Fruit fly (Drosophila melanogaster): Measurements from ENCODE around the gene Psf2.

The Psf2 gene

dm6 chr2L:4375035-4376009 lies 11.8 kb downstream of the Psf2 start (continued):
- no peak for TF ChIP-seq Ets21C (GFP tag; optimal IDR thresholded peaks at IDR 0.05)
- no peak for TF ChIP-seq CG16779 (tag; optimal IDR thresholded peaks at IDR 0.05)
- TF ChIP-seq CG9139 (GFP tag; optimal IDR thresholded peaks at IDR 0.05): peak; percentile 20
- TF ChIP-seq fd85E (GFP tag; optimal IDR thresholded peaks at IDR 0.05): no peak
- no peak for TF ChIP-seq Eip93F (GFP tag; optimal IDR thresholded peaks at IDR 0.05)
- TF ChIP-seq Met (GFP tag; optimal IDR thresholded peaks at IDR 0.05): no peak
- TF ChIP-seq CG10669 (GFP tag; optimal IDR thresholded peaks at IDR 0.05): no peak
- no peak for TF ChIP-seq CG11902 (GFP tag; optimal IDR thresholded peaks at IDR 0.05)
- TF ChIP-seq Eip78C (GFP tag): peak; percentile 64
- TF ChIP-seq salr (GFP tag; optimal IDR thresholded peaks at IDR 0.05): no peak
- no peak for TF ChIP-seq Eip75B (GFP tag; optimal IDR thresholded peaks at IDR 0.05)
- peak; percentile 16; the same call in 1 of the 3 replicates for TF ChIP-seq CG6163 (GFP tag; IDR thresholded peaks at IDR 0.05)
- no peak for TF ChIP-seq CG3919 (GFP tag; optimal IDR thresholded peaks at IDR 0.05)

dm6 chr2L:4372802-4373570 lies 14.2 kb downstream of the Psf2 start:
- TF ChIP-seq svp (GFP tag) (peak; percentile 25), fkh (GFP tag; optimal IDR thresholded peaks at IDR 0.05) (peak; percentile 29), CG7368 (GFP tag; optimal IDR thresholded peaks at IDR 0.05) (no peak)

dm6 chr2L:4371516-4372136 lies 15.5 kb downstream of the Psf2 start:
- peak; percentile 76 for TF ChIP-seq Sox14 (GFP tag; optimal IDR thresholded peaks at IDR 0.05)
- peak; percentile 10 for TF ChIP-seq CG7368 (GFP tag; optimal IDR thresholded peaks at IDR 0.05)
- peak; percentile 67 for TF ChIP-seq CG8632 (GFP tag; optimal IDR thresholded peaks at IDR 0.05)
- TF ChIP-seq svp (GFP tag): peak; percentile 87
- TF ChIP-seq CG10631 (GFP tag; optimal IDR thresholded peaks at IDR 0.05): peak; percentile 35
- TF ChIP-seq esn (GFP tag; optimal IDR thresholded peaks at IDR 0.05): peak; percentile 81
- peak; percentile 60 for TF ChIP-seq CG3919 (GFP tag; optimal IDR thresholded peaks at IDR 0.05)
- TF ChIP-seq CG8319 (GFP tag; optimal IDR thresholded peaks at IDR 0.05): peak; percentile 11
- no peak for TF ChIP-seq CG16779 (tag; optimal IDR thresholded peaks at IDR 0.05)
- peak; percentile 39 for TF ChIP-seq CG6808 (GFP tag; optimal IDR thresholded peaks at IDR 0.05)
- no peak for TF ChIP-seq fd59A (GFP tag; optimal IDR thresholded peaks at IDR 0.05)
- TF ChIP-seq CG1621 (tag; optimal IDR thresholded peaks at IDR 0.05): peak; percentile 55
- peak; percentile 51 to 56 for TF ChIP-seq ss (GFP tag; optimal IDR thresholded peaks at IDR 0.05)
- peak; percentile 31 for TF ChIP-seq vri (GFP tag; optimal IDR thresholded peaks at IDR 0.05)
- peak; percentile 2 for TF ChIP-seq CG4318 (GFP tag; optimal IDR thresholded peaks at IDR 0.05)
- TF ChIP-seq Lpt (GFP tag; optimal IDR thresholded peaks at IDR 0.05): peak; percentile 61
- peak; percentile 60 for TF ChIP-seq acj6 (GFP tag; optimal IDR thresholded peaks at IDR 0.05)
- TF ChIP-seq Eip93F (GFP tag; optimal IDR thresholded peaks at IDR 0.05): peak; percentile 35
- no peak for TF ChIP-seq Gug (GFP tag; IDR thresholded peaks at IDR 0.05)
- TF ChIP-seq CG11762 (GFP tag; optimal IDR thresholded peaks at IDR 0.05; ENCODE audit: insufficient read depth): peak; percentile 15
- TF ChIP-seq CG6854 (GFP tag; optimal IDR thresholded peaks at IDR 0.05): peak; percentile 71
- TF ChIP-seq CG3032 (tag; optimal IDR thresholded peaks at IDR 0.05): no peak
- TF ChIP-seq net (GFP tag; optimal IDR thresholded peaks at IDR 0.05): peak; percentile 66
- peak; percentile 4 for TF ChIP-seq spab (GFP tag; optimal IDR thresholded peaks at IDR 0.05)
- TF ChIP-seq fkh (GFP tag; optimal IDR thresholded peaks at IDR 0.05): peak; percentile 4
- TF ChIP-seq CG6276 (GFP tag; optimal IDR thresholded peaks at IDR 0.05): peak; percentile 67
- TF ChIP-seq achi (GFP tag; optimal IDR thresholded peaks at IDR 0.05): peak; percentile 70
- peak; percentile 58 for TF ChIP-seq pdm3 (GFP tag; optimal IDR thresholded peaks at IDR 0.05)
- TF ChIP-seq cyc (GFP tag; optimal IDR thresholded peaks at IDR 0.05): peak; percentile 23
- peak; percentile 65 for TF ChIP-seq CG6792 (GFP tag; optimal IDR thresholded peaks at IDR 0.05)
- TF ChIP-seq CG11294 (GFP tag; IDR thresholded peaks at IDR 0.05): peak; percentile 19; the same call in 1 of the 2 replicates
- TF ChIP-seq Eip75B (GFP tag; optimal IDR thresholded peaks at IDR 0.05): peak; percentile 55
- TF ChIP-seq CG6163 (GFP tag; IDR thresholded peaks at IDR 0.05): peak; percentile 55
- peak; percentile 67 for TF ChIP-seq Smox (GFP tag; optimal IDR thresholded peaks at IDR 0.05)
